Worm (Caenorhabditis elegans) whole organism, L1 larva: ENCODE data around the gene Y77E11A.8.

Source experiments
- Y116A8C.19 ChIP-seq: sonication (generic microtip); optimal IDR thresholded peaks from 2 replicates; lab custom pipeline; 2016; ENCODE audit warnings: missing compliant biosample characterization, missing genetic modification characterization, borderline replicate concordance
- aha-1 ChIP-seq: fragments of 150-350 bp; optimal IDR thresholded peaks from 2 replicates; lab custom pipeline; 2014; ENCODE audit warnings: missing biosample characterization, missing genetic modification characterization
- ama-1 ChIP-seq: fragments of 150-350 bp; optimal IDR thresholded peaks from 2 replicates; lab custom pipeline; 2014
- blmp-1 ChIP-seq: fragments of 150-350 bp; optimal IDR thresholded peaks from 2 replicates; lab custom pipeline; 2014; ENCODE audit warnings: missing biosample characterization, missing genetic modification characterization
- ceh-8 ChIP-seq: fragments of 200-800 bp; sonication (Bioruptor generic); optimal IDR thresholded peaks from 2 replicates; lab custom pipeline; 2018; ENCODE audit warnings: mild to moderate bottlenecking, missing genetic modification characterization, moderate library complexity, missing compliant biosample characterization
- ceh-82 ChIP-seq, 3 experiments: fragments of 150-350 bp in 1 of 3; sonication (generic microtip) in 2 of 3; optimal IDR thresholded peaks; 2 replicates each; lab custom pipeline; 2014 to 2017; ENCODE audit warnings: missing biosample characterization in 3 of 3, missing genetic modification characterization in 3 of 3
- ceh-88 ChIP-seq: fragments of 200-800 bp; sonication (Bioruptor generic); IDR thresholded peaks from 2 replicates; pipeline ENCODE4 v1.3.6; 2022; ENCODE audit warnings: missing genetic modification characterization, missing compliant biosample characterization
- ceh-90 ChIP-seq: sonication (generic microtip); optimal IDR thresholded peaks from 2 replicates; lab custom pipeline; 2016; ENCODE audit warnings: missing genetic modification characterization, missing compliant biosample characterization
- dpl-1 ChIP-seq, 3 experiments: fragments of 150-350 bp in 2 of 3; sonication (generic microtip) in 1 of 3; optimal IDR thresholded peaks; 2 replicates each; lab custom pipeline; 2014 to 2017; ENCODE audit warnings: missing biosample characterization in 3 of 3, missing genetic modification characterization in 3 of 3, missing genetic modification reagents in 3 of 3
- efl-1 ChIP-seq, 4 experiments: fragments of 150-350 bp; optimal IDR thresholded peaks in 3 of 4; peaks in 1 of 4; 1 replicate in 1 of 4; 2 replicates in 3 of 4; lab custom pipeline; 2014; ENCODE audit warnings: missing biosample characterization in 2 of 4, missing genetic modification characterization in 2 of 4, missing genetic modification reagents in 2 of 4
- egl-13 ChIP-seq: sonication (generic microtip); optimal IDR thresholded peaks from 2 replicates; lab custom pipeline; 2016; ENCODE audit warnings: missing genotype, missing genetic modification reagents, missing genetic modification characterization, missing compliant biosample characterization
- egl-27 ChIP-seq, 2 experiments: fragments of 150-350 bp in 1 of 2; sonication (generic microtip); optimal IDR thresholded peaks; 3 replicates each; lab custom pipeline; 2017 to 2018; ENCODE audit warnings: missing biosample characterization in 2 of 2, missing genetic modification characterization in 2 of 2, missing genetic modification reagents in 2 of 2
- elt-2 ChIP-seq: sonication (generic microtip); optimal IDR thresholded peaks from 2 replicates; lab custom pipeline; 2016; ENCODE audit warnings: missing genetic modification characterization, mild to moderate bottlenecking, inconsistent platforms, missing compliant biosample characterization, missing genetic modification reagents
- fkh-10 ChIP-seq: sonication (generic microtip); optimal IDR thresholded peaks from 2 replicates; lab custom pipeline; 2017; ENCODE audit warnings: missing biosample characterization, missing genetic modification reagents, missing genetic modification characterization
- fkh-4 ChIP-seq: sonication (generic microtip); optimal IDR thresholded peaks from 2 replicates; lab custom pipeline; 2016; ENCODE audit warnings: missing compliant biosample characterization, missing genetic modification characterization, borderline replicate concordance
- fos-1 ChIP-seq: fragments of 150-350 bp; optimal IDR thresholded peaks from 2 replicates; lab custom pipeline; 2014; ENCODE audit warnings: missing biosample characterization, missing genetic modification characterization
- hpl-2 ChIP-seq: fragments of 150-350 bp; optimal IDR thresholded peaks from 2 replicates; lab custom pipeline; 2014; ENCODE audit warnings: missing biosample characterization, missing genetic modification reagents, missing genetic modification characterization
- irx-1 ChIP-seq: sonication (generic microtip); optimal IDR thresholded peaks from 2 replicates; lab custom pipeline; 2016; ENCODE audit warnings: missing genetic modification characterization, missing compliant biosample characterization
- jun-1 ChIP-seq: fragments of 150-350 bp; optimal IDR thresholded peaks from 2 replicates; lab custom pipeline; 2014; ENCODE audit warnings: missing biosample characterization, missing genetic modification reagents, missing genetic modification characterization
- lin-14 ChIP-seq: fragments of 200-800 bp; sonication (Bioruptor generic); optimal IDR thresholded peaks from 2 replicates; lab custom pipeline; 2018; ENCODE audit warnings: mild to moderate bottlenecking, missing genetic modification characterization, moderate library complexity, missing compliant biosample characterization
- nhr-11 ChIP-seq: fragments of 150-350 bp; optimal IDR thresholded peaks from 2 replicates; lab custom pipeline; 2014; ENCODE audit warnings: missing biosample characterization, missing genetic modification characterization
- nhr-12 ChIP-seq: sonication (generic microtip); optimal IDR thresholded peaks from 2 replicates; lab custom pipeline; 2017; ENCODE audit warnings: missing biosample characterization, missing genetic modification characterization
- nhr-19 ChIP-seq: fragments of 200-800 bp; sonication (Bioruptor generic); conservative IDR thresholded peaks from 2 replicates; pipeline ENCODE4 v1.3.6; 2022; ENCODE audit warnings: missing genetic modification characterization, missing compliant biosample characterization
- nhr-20 ChIP-seq: sonication (generic microtip); optimal IDR thresholded peaks from 2 replicates; lab custom pipeline; 2016; ENCODE audit warnings: mild to moderate bottlenecking, missing genetic modification characterization, missing compliant biosample characterization
- nhr-237 ChIP-seq: fragments of 150-350 bp; optimal IDR thresholded peaks from 2 replicates; lab custom pipeline; 2014; ENCODE audit warnings: missing biosample characterization, missing genetic modification characterization
- nhr-77 ChIP-seq: fragments of 150-350 bp; optimal IDR thresholded peaks from 2 replicates; lab custom pipeline; 2014; ENCODE audit warnings: missing biosample characterization, missing genetic modification characterization
- nhr-84 ChIP-seq: sonication (generic microtip); optimal IDR thresholded peaks from 2 replicates; lab custom pipeline; 2017; ENCODE audit warnings: missing biosample characterization, missing genetic modification characterization
- nhr-85 ChIP-seq: sonication (generic microtip); peaks from one replicate; lab custom pipeline; 2016; ENCODE audit warnings: missing genetic modification characterization, inconsistent platforms, missing compliant biosample characterization
- pax-3 ChIP-seq: fragments of 200-800 bp; sonication (Bioruptor generic); optimal IDR thresholded peaks from 2 replicates; lab custom pipeline; 2018; ENCODE audit warnings: mild to moderate bottlenecking, missing genetic modification characterization, moderate library complexity, missing compliant biosample characterization
- skn-1 ChIP-seq: fragments of 150-350 bp; optimal IDR thresholded peaks from 2 replicates; lab custom pipeline; 2014; ENCODE audit warnings: missing biosample characterization, missing genetic modification characterization
- snpc-4 ChIP-seq: fragments of 150-350 bp; optimal IDR thresholded peaks from 2 replicates; lab custom pipeline; 2014; ENCODE audit warnings: missing biosample characterization, missing genetic modification characterization
- sox-4 ChIP-seq: sonication (generic microtip); optimal IDR thresholded peaks from 2 replicates; lab custom pipeline; 2016; ENCODE audit warnings: missing genetic modification characterization, missing compliant biosample characterization
- sup-37 ChIP-seq: fragments of 200-800 bp; sonication (Bioruptor generic); optimal IDR thresholded peaks from 2 replicates; lab custom pipeline; 2018; ENCODE audit warnings: mild to moderate bottlenecking, missing genetic modification characterization, missing compliant biosample characterization
- swsn-7 ChIP-seq: sonication (generic microtip); optimal IDR thresholded peaks from 2 replicates; lab custom pipeline; 2016; ENCODE audit warnings: missing genetic modification characterization, missing compliant biosample characterization
- unc-86 ChIP-seq: sonication (generic microtip); optimal IDR thresholded peaks from 2 replicates; lab custom pipeline; 2016; ENCODE audit warnings: missing genetic modification characterization, missing compliant biosample characterization
- zag-1 ChIP-seq: fragments of 150-350 bp; optimal IDR thresholded peaks from 2 replicates; lab custom pipeline; 2014; ENCODE audit warnings: missing biosample characterization, missing genetic modification characterization
- zip-4 ChIP-seq: fragments of 200-800 bp; sonication (Bioruptor generic); optimal IDR thresholded peaks from 2 replicates; lab custom pipeline; 2018; ENCODE audit warnings: mild to moderate bottlenecking, missing genetic modification characterization, moderate library complexity, missing compliant biosample characterization

Y77E11A.8 gene

ce11 chrIV:1419795-1420509 lies 4.9 kb downstream of the Y77E11A.8 start, which contains the start of gene Y77E11A.7 (continued):
- no peak for TF ChIP-seq egl-13 (tag; lab: Kevin White, UChicago)
- TF ChIP-seq ceh-90, result peak; percentile 32
- TF ChIP-seq zip-4, result no peak
- TF ChIP-seq unc-86 (tag; lab: Kevin White, UChicago), result peak; percentile 86
- peak; percentile 73 for TF ChIP-seq jun-1 (tag; lab: Kevin White, UChicago)
- TF ChIP-seq efl-1 (optimal IDR thresholded peaks at IDR 0.05; lab: Kevin White, UChicago), result peak; percentile 87 to 94
- peak; percentile 82 to 97 for TF ChIP-seq efl-1 (GFP tag; optimal IDR thresholded peaks at IDR 0.05 in 1 of 2; lab: Kevin White, UChicago)
- peak; percentile 12 for TF ChIP-seq elt-2 (tag; lab: Kevin White, UChicago)
- TF ChIP-seq egl-27 (tag; optimal IDR thresholded peaks at IDR 0.05; lab: Kevin White, UChicago), result peak; percentile 57 to 68
- TF ChIP-seq lin-14 (GFP tag; lab: Kevin White, UChicago), result peak; percentile 98
- peak; percentile 89 for TF ChIP-seq nhr-77 (tag; lab: Kevin White, UChicago)
- TF ChIP-seq skn-1, result peak; percentile 96
- no peak for TF ChIP-seq aha-1 (tag; lab: Kevin White, UChicago)
- peak; percentile 61 for TF ChIP-seq irx-1 (tag; lab: Kevin White, UChicago)
- TF ChIP-seq dpl-1 (GFP tag; optimal IDR thresholded peaks at IDR 0.05; lab: Kevin White, UChicago), result peak; percentile 79 to 88 (median 83)
- TF ChIP-seq nhr-84 (tag; lab: Kevin White, UChicago), result no peak
- TF ChIP-seq Y116A8C.19 (tag; lab: Kevin White, UChicago), result no peak
- TF ChIP-seq ceh-82 (tag; optimal IDR thresholded peaks at IDR 0.05; lab: Kevin White, UChicago), result peak; percentile 91 to 99 (median 91)
- peak; percentile 31 for TF ChIP-seq zag-1 (tag; lab: Kevin White, UChicago)
- TF ChIP-seq fos-1 (tag; lab: Kevin White, UChicago), result peak; percentile 70
- peak; percentile 61; the same call in 1 of the 2 replicates for TF ChIP-seq ceh-88
- no peak for TF ChIP-seq ama-1
- peak; percentile 75 for TF ChIP-seq pax-3
- peak; percentile 75 for TF ChIP-seq nhr-19 (GFP tag; lab: Robert Waterston, UW)
- TF ChIP-seq hpl-2 (GFP tag; lab: Kevin White, UChicago), result peak; percentile 1
- peak; percentile 31 for TF ChIP-seq blmp-1 (tag; lab: Kevin White, UChicago)
- peak; percentile 83 for TF ChIP-seq snpc-4
- peak; percentile 40 for TF ChIP-seq sox-4 (tag; lab: Kevin White, UChicago)
- no peak for TF ChIP-seq ceh-8 (GFP tag; lab: Kevin White, UChicago)
- peak; percentile 89 for TF ChIP-seq nhr-237 (tag; lab: Kevin White, UChicago)
- no peak for TF ChIP-seq nhr-12 (tag; lab: Kevin White, UChicago)
- peak; percentile 38 for TF ChIP-seq nhr-11 (tag; lab: Kevin White, UChicago)
- TF ChIP-seq fkh-10 (GFP tag; lab: Kevin White, UChicago), result peak; percentile 92
- peak; percentile 86 for TF ChIP-seq nhr-20 (tag; lab: Kevin White, UChicago)

ce11 chrIV:1409941-1410340 lies 14.9 kb downstream of the Y77E11A.8 start, which contains the start of gene rpc-11:
Gene rpc-11 (minus strand): TSS chrIV:1410041.
- TF ChIP-seq sup-37, result no peak
- no peak for TF ChIP-seq swsn-7 (tag; lab: Kevin White, UChicago)
- no peak for TF ChIP-seq egl-27 (tag; optimal IDR thresholded peaks at IDR 0.05; lab: Kevin White, UChicago)

ce11 chrIV:1408718-1409117 lies 16.1 kb downstream of the Y77E11A.8 start:
- TF ChIP-seq fkh-4 (tag; lab: Kevin White, UChicago) (no peak), nhr-85 (tag; lab: Kevin White, UChicago) (peak; percentile 41)
